Worm (Caenorhabditis elegans) whole organism, L1 larva: ENCODE results near the gene srv-9.

Experiments used
- ces-1 ChIP-seq: fragments of 150-350 bp; optimal IDR thresholded peaks from 2 replicates; lab custom pipeline; 2014; ENCODE audit warnings: missing biosample characterization, missing genetic modification reagents, missing genetic modification characterization
- lir-3 ChIP-seq: sonication (generic microtip); optimal IDR thresholded peaks from 2 replicates; lab custom pipeline; 2016; ENCODE audit warnings: mild to moderate bottlenecking, missing genetic modification characterization, moderate library complexity, missing compliant biosample characterization; ENCODE audit not compliant: poor library complexity
- pqm-1 ChIP-seq: sonication (generic microtip); optimal IDR thresholded peaks from 3 replicates; lab custom pipeline; 2017; ENCODE audit warnings: missing biosample characterization, missing genetic modification characterization
- snpc-4 ChIP-seq: fragments of 150-350 bp; optimal IDR thresholded peaks from 2 replicates; lab custom pipeline; 2014; ENCODE audit warnings: missing biosample characterization, missing genetic modification characterization
- sox-4 ChIP-seq: sonication (generic microtip); optimal IDR thresholded peaks from 2 replicates; lab custom pipeline; 2016; ENCODE audit warnings: missing genetic modification characterization, missing compliant biosample characterization

ce11 chrV:13411225-13411991 lies 11.5 kb downstream of the srv-9 start:
- no peak for TF ChIP-seq pqm-1 (tag; lab: Kevin White, UChicago)
- no peak for TF ChIP-seq snpc-4
- TF ChIP-seq lir-3 (tag; lab: Kevin White, UChicago) = no peak
- no peak for TF ChIP-seq ces-1 (GFP tag; lab: Kevin White, UChicago)
- TF ChIP-seq sox-4 (tag; lab: Kevin White, UChicago) = no peak
